Fruit fly (Drosophila melanogaster) whole organism, embryonic: ENCODE measurements around the gene lectin-30A.

ENCODE experiments used
- ATbp ChIP-seq: fragments of 200-800 bp; sonication (Bioruptor generic); optimal IDR thresholded peaks from 2 replicates; lab custom pipeline; 2017; ENCODE audit warnings: missing biosample characterization, mild to moderate bottlenecking, missing genetic modification characterization, missing genetic modification reagents
- Antp ChIP-seq: fragments of 200-800 bp; sonication (Bioruptor generic); optimal IDR thresholded peaks from 3 replicates; lab custom pipeline; 2016; ENCODE audit warnings: missing biosample characterization, missing genetic modification characterization
- Blimp-1 ChIP-seq: fragments of 200-800 bp; sonication (Bioruptor generic); optimal IDR thresholded peaks from 3 replicates; lab custom pipeline; 2018; ENCODE audit warnings: missing biosample characterization, missing genetic modification characterization, mild to moderate bottlenecking, moderate library complexity, missing genetic modification reagents
- CG10366 ChIP-seq: fragments of 200-800 bp; sonication (Bioruptor generic); IDR thresholded peaks from 2 replicates; pipeline ENCODE4 v1.3.6; 2022; ENCODE audit warnings: missing biosample characterization, missing genetic modification characterization
- CG10654 ChIP-seq: fragments of 200-800 bp; sonication (Bioruptor generic); optimal IDR thresholded peaks from 2 replicates; lab custom pipeline; 2016; ENCODE audit warnings: missing biosample characterization, missing genetic modification characterization
- CG11504 ChIP-seq: fragments of 200-800 bp; sonication (Bioruptor generic); optimal IDR thresholded peaks from 3 replicates; lab custom pipeline; 2019; ENCODE audit warnings: missing biosample characterization, mild to moderate bottlenecking, missing genetic modification characterization, moderate library complexity
- CG12219 ChIP-seq: fragments of 200-800 bp; sonication (Bioruptor generic); optimal IDR thresholded peaks from 3 replicates; lab custom pipeline; 2018; ENCODE audit warnings: missing biosample characterization, mild to moderate bottlenecking, missing genetic modification characterization
- CG1233 ChIP-seq: fragments of 200-800 bp; sonication (Bioruptor generic); optimal IDR thresholded peaks from 4 replicates; lab custom pipeline; 2018; ENCODE audit warnings: missing biosample characterization, mild to moderate bottlenecking, missing genetic modification characterization
- CG12769 ChIP-seq: fragments of 200-800 bp; sonication (Bioruptor generic); optimal IDR thresholded peaks from 2 replicates; lab custom pipeline; 2019; ENCODE audit warnings: missing biosample characterization, mild to moderate bottlenecking, missing genetic modification characterization, moderate library complexity
- CG12942 ChIP-seq: fragments of 200-800 bp; sonication (Bioruptor generic); optimal IDR thresholded peaks from 3 replicates; lab custom pipeline; 2016; ENCODE audit warnings: missing biosample characterization, missing genetic modification characterization
- CG14014 ChIP-seq: fragments of 200-800 bp; sonication (Bioruptor generic); IDR thresholded peaks from 2 replicates; pipeline ENCODE4 v1.3.6; 2022; ENCODE audit warnings: missing biosample characterization, missing genetic modification characterization
- CG15479 ChIP-seq: fragments of 200-800 bp; sonication (Bioruptor generic); optimal IDR thresholded peaks from 3 replicates; lab custom pipeline; 2019; ENCODE audit warnings: missing biosample characterization, mild to moderate bottlenecking, missing genetic modification characterization, moderate library complexity
- CG1603 ChIP-seq: fragments of 200-800 bp; sonication (Bioruptor generic); optimal IDR thresholded peaks from 2 replicates; lab custom pipeline; 2019; ENCODE audit warnings: missing biosample characterization, mild to moderate bottlenecking, missing genetic modification characterization, moderate library complexity
- CG16813 ChIP-seq: fragments of 200-800 bp; sonication (Bioruptor generic); IDR thresholded peaks from 3 replicates; pipeline ENCODE4 v1.3.6; 2022; ENCODE audit warnings: missing biosample characterization, missing genetic modification characterization; ENCODE audit not compliant: partially characterized antibody
- CG18619 ChIP-seq: fragments of 200-800 bp; sonication (Bioruptor generic); optimal IDR thresholded peaks from 3 replicates; lab custom pipeline; 2017; ENCODE audit warnings: missing biosample characterization, mild to moderate bottlenecking, missing genetic modification characterization
- CG31441 ChIP-seq: fragments of 200-800 bp; sonication (Bioruptor generic); IDR thresholded peaks from 2 replicates; pipeline ENCODE4 v1.3.6; 2022; ENCODE audit warnings: missing biosample characterization, missing genetic modification characterization
- CG32532 ChIP-seq: fragments of 200-800 bp; sonication (Bioruptor generic); IDR thresholded peaks from 2 replicates; pipeline ENCODE4 v1.3.6; 2022; ENCODE audit warnings: missing biosample characterization, missing genetic modification characterization
- CG3995 ChIP-seq: fragments of 200-800 bp; sonication (Bioruptor generic); optimal IDR thresholded peaks from 3 replicates; lab custom pipeline; 2016; ENCODE audit warnings: missing biosample characterization, missing genetic modification characterization
- CG4404 ChIP-seq: fragments of 200-800 bp; sonication (Bioruptor generic); IDR thresholded peaks from 2 replicates; pipeline ENCODE4 v1.3.6; 2022; ENCODE audit warnings: missing biosample characterization, missing genetic modification characterization
- CG6654 ChIP-seq: fragments of 200-800 bp; sonication (Bioruptor generic); optimal IDR thresholded peaks from 2 replicates; lab custom pipeline; 2017; ENCODE audit warnings: missing biosample characterization, mild to moderate bottlenecking, missing genetic modification characterization
- CG8478 ChIP-seq: fragments of >200 bp; optimal IDR thresholded peaks from 2 replicates; lab custom pipeline; 2018
- CHES-1-like ChIP-seq: fragments of 200-800 bp; sonication (Bioruptor generic); optimal IDR thresholded peaks from 2 replicates; lab custom pipeline; 2016; ENCODE audit warnings: missing biosample characterization, missing genetic modification characterization
- Drgx ChIP-seq: fragments of 200-800 bp; sonication (Bioruptor generic); IDR thresholded peaks from 2 replicates; pipeline ENCODE4 v1.3.6; 2022; ENCODE audit warnings: missing biosample characterization, missing genetic modification characterization
- ERR ChIP-seq: fragments of 200-800 bp; sonication (Bioruptor generic); optimal IDR thresholded peaks from 2 replicates; lab custom pipeline; 2016; ENCODE audit warnings: missing biosample characterization, missing genetic modification characterization
- Ets97D ChIP-seq: fragments of 200-800 bp; sonication (Bioruptor generic); optimal IDR thresholded peaks from 3 replicates; lab custom pipeline; 2016; ENCODE audit warnings: missing biosample characterization, missing genetic modification characterization
- Fer1 ChIP-seq: fragments of 200-800 bp; sonication (Bioruptor generic); optimal IDR thresholded peaks from 2 replicates; lab custom pipeline; 2017; ENCODE audit warnings: missing biosample characterization, mild to moderate bottlenecking, missing genetic modification characterization
- Hr3 ChIP-seq: fragments of 200-800 bp; sonication (Bioruptor generic); optimal IDR thresholded peaks from 3 replicates; lab custom pipeline; 2016; ENCODE audit warnings: missing biosample characterization, missing genetic modification characterization
- Hsf ChIP-seq: fragments of 200-800 bp; sonication (Bioruptor generic); optimal IDR thresholded peaks from 3 replicates; lab custom pipeline; 2016; ENCODE audit warnings: missing biosample characterization, missing genetic modification characterization
- Lhr ChIP-seq: fragments of 200-800 bp; sonication (Bioruptor generic); optimal IDR thresholded peaks from 3 replicates; lab custom pipeline; 2017; ENCODE audit warnings: mild to moderate bottlenecking, missing biosample characterization, missing genetic modification reagents, missing genetic modification characterization
- Mrtf ChIP-seq: fragments of 200-800 bp; sonication (Bioruptor generic); IDR thresholded peaks from 3 replicates; pipeline ENCODE4 v1.3.6; 2022; ENCODE audit warnings: missing biosample characterization, missing genetic modification characterization
- ac ChIP-seq: fragments of 200-800 bp; sonication (Bioruptor generic); optimal IDR thresholded peaks from 3 replicates; lab custom pipeline; 2017; ENCODE audit warnings: missing biosample characterization, mild to moderate bottlenecking, missing genetic modification characterization
- ato ChIP-seq: fragments of 200-800 bp; sonication (Bioruptor generic); IDR thresholded peaks from 2 replicates; pipeline ENCODE4 v1.3.6; 2022; ENCODE audit warnings: missing biosample characterization, missing genetic modification characterization; ENCODE audit not compliant: partially characterized antibody
- btn ChIP-seq: fragments of 200-800 bp; sonication (Bioruptor generic); optimal IDR thresholded peaks from 2 replicates; lab custom pipeline; 2016; ENCODE audit warnings: missing biosample characterization, missing genetic modification characterization
- chif ChIP-seq, 2 experiments: fragments of 200-800 bp; sonication (Bioruptor generic); optimal IDR thresholded peaks; 3 replicates each; lab custom pipeline; 2016; ENCODE audit warnings: missing biosample characterization in 2 of 2, missing genetic modification characterization in 2 of 2
- crol ChIP-seq: fragments of 200-800 bp; sonication (Bioruptor generic); IDR thresholded peaks from 2 replicates; pipeline ENCODE4 v1.3.6; 2022; ENCODE audit warnings: missing biosample characterization, missing genetic modification characterization
- dmrt11E ChIP-seq: fragments of 200-800 bp; sonication (Bioruptor generic); optimal IDR thresholded peaks from 3 replicates; lab custom pipeline; 2018; ENCODE audit warnings: missing biosample characterization, mild to moderate bottlenecking, missing genetic modification characterization, moderate library complexity
- eve ChIP-seq, 2 experiments: fragments of >200 bp; optimal IDR thresholded peaks; 2 replicates each; lab custom pipeline; 2017; ENCODE audit warnings: missing biosample characterization in 2 of 2, missing genetic modification characterization in 2 of 2
- ftz-f1 ChIP-seq: fragments of 200-800 bp; sonication (Bioruptor generic); optimal IDR thresholded peaks from 2 replicates; lab custom pipeline; 2016; ENCODE audit warnings: missing biosample characterization, missing genetic modification characterization
- grn ChIP-seq: fragments of 200-800 bp; sonication (Bioruptor generic); optimal IDR thresholded peaks from 3 replicates; lab custom pipeline; 2017; ENCODE audit warnings: missing biosample characterization, missing genetic modification characterization
- kah ChIP-seq: fragments of 200-800 bp; sonication (Bioruptor generic); optimal IDR thresholded peaks from 2 replicates; lab custom pipeline; 2018; ENCODE audit warnings: missing biosample characterization, mild to moderate bottlenecking, missing genetic modification characterization
- lab ChIP-seq: fragments of 200-800 bp; sonication (Bioruptor generic); optimal IDR thresholded peaks from 3 replicates; lab custom pipeline; 2017; ENCODE audit warnings: missing biosample characterization, missing genetic modification characterization, mild to moderate bottlenecking, moderate library complexity, missing genetic modification reagents
- nmo ChIP-seq: fragments of 200-800 bp; sonication (Bioruptor generic); optimal IDR thresholded peaks from 2 replicates; lab custom pipeline; 2018; ENCODE audit warnings: missing biosample characterization, mild to moderate bottlenecking, missing genetic modification characterization, moderate library complexity
- org-1 ChIP-seq: fragments of 200-800 bp; sonication (Bioruptor generic); optimal IDR thresholded peaks from 2 replicates; lab custom pipeline; 2017; ENCODE audit warnings: missing biosample characterization, missing genetic modification characterization
- pb ChIP-seq: fragments of 200-800 bp; sonication (Bioruptor generic); optimal IDR thresholded peaks from 3 replicates; lab custom pipeline; 2016; ENCODE audit warnings: missing biosample characterization, missing genetic modification characterization
- psq ChIP-seq: fragments of 200-800 bp; sonication (Bioruptor generic); optimal IDR thresholded peaks from 2 replicates; lab custom pipeline; 2017; ENCODE audit warnings: missing biosample characterization, missing genetic modification characterization
- sqz ChIP-seq: fragments of 200-800 bp; sonication (Bioruptor generic); optimal IDR thresholded peaks from 3 replicates; lab custom pipeline; 2018; ENCODE audit warnings: missing biosample characterization, mild to moderate bottlenecking, missing genetic modification characterization
- stwl ChIP-seq: fragments of 200-800 bp; sonication (Bioruptor generic); optimal IDR thresholded peaks from 3 replicates; lab custom pipeline; 2018; ENCODE audit warnings: missing biosample characterization, mild to moderate bottlenecking, missing genetic modification characterization, moderate library complexity
- ttk ChIP-seq: fragments of 200-800 bp; sonication (Bioruptor generic); IDR thresholded peaks from 2 replicates; pipeline ENCODE4 v2.1.2; 2022; ENCODE audit warnings: missing biosample characterization, missing genetic modification characterization
- vvl ChIP-seq: fragments of 200-800 bp; sonication (Bioruptor generic); IDR thresholded peaks from 2 replicates; pipeline ENCODE4 v1.3.6; 2022; ENCODE audit warnings: missing biosample characterization, missing genetic modification characterization

The lectin-30A gene

DNA sequence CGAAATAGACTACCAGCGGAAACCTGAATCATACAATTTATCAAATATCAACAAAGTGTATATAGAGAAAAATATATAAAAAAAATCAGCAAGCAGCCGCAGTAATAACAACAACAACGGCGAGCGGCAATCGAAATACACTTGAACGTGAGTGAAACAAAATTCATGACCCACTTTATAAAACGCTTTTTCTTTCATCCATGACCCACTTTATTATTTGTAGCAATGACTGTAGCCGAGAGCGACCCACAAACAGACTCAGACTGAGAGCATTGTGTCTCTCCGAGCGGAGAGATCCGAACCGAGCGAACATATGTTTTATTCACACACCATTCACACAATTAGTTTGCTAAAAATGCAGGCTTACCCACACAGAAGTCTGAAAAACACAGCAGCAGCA is 25.0 kb downstream of the lectin-30A start (continued):
- TF ChIP-seq chif (GFP tag; optimal IDR thresholded peaks at IDR 0.05; lab: Kevin White, UChicago): no peak
- TF ChIP-seq CG32532 (GFP tag; lab: Robert Waterston, UW): no peak
- no peak for TF ChIP-seq eve (GFP tag; optimal IDR thresholded peaks at IDR 0.05; lab: Kevin White, UChicago)
- peak; percentile 44 for TF ChIP-seq ftz-f1 (GFP tag; lab: Kevin White, UChicago)
- peak; percentile 32 for TF ChIP-seq sqz
- TF ChIP-seq org-1 (GFP tag; lab: Kevin White, UChicago): no peak
- peak; percentile 25 for TF ChIP-seq Fer1 (GFP tag; lab: Kevin White, UChicago)
- TF ChIP-seq ERR (GFP tag; lab: Kevin White, UChicago): no peak
- no peak for TF ChIP-seq CG11504
- no peak for TF ChIP-seq CG3995 (GFP tag; lab: Kevin White, UChicago)
- TF ChIP-seq ttk (GFP tag; lab: Robert Waterston, UW): no peak
- no peak for TF ChIP-seq CG8478 (lab: Kevin White, UChicago)
- peak; percentile 47 for TF ChIP-seq CG12769
- TF ChIP-seq CHES-1-like (GFP tag; lab: Kevin White, UChicago): no peak
- peak; percentile 1 for TF ChIP-seq Hr3
- no peak for TF ChIP-seq lab (GFP tag; lab: Kevin White, UChicago)
- no peak for TF ChIP-seq CG15479 (GFP tag; lab: Kevin White, UChicago)
- no peak for TF ChIP-seq btn
- TF ChIP-seq Hsf (GFP tag; lab: Kevin White, UChicago): no peak

DNA sequence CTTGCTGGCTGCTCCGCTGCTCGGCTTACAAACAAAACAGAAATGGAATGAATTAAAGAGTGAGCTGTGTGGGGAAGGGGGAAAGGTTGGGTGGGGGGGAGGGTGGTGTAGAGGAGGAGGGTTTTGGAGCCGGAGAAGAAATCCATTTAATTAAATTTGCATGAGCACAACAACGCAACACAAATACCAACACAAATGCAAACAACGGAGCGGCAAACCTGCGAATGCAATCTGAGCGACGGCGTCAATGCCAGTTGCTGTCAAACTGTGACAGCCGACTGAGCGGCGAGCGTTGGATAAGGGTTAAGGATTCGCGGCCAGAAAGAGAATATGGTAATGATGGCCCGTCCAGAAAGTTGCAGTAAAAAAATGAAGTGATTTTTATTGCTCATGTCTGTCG is 29.3 kb downstream of the lectin-30A start:
- TF ChIP-seq ttk (GFP tag; lab: Robert Waterston, UW): no peak
- 0 out of 2 replicates have a peak, but pooled peaks have one; percentile 8 for TF ChIP-seq Drgx
- no peak for TF ChIP-seq nmo (GFP tag; lab: Kevin White, UChicago)
- TF ChIP-seq grn: no peak
- no peak for TF ChIP-seq Mrtf (GFP tag; lab: Robert Waterston, UW)
- TF ChIP-seq kah (GFP tag; lab: Kevin White, UChicago): no peak
- TF ChIP-seq CG31441: no peak
- TF ChIP-seq CG1233: no peak
- no peak for TF ChIP-seq CG1603
- TF ChIP-seq vvl: peak; percentile 53
- no peak for TF ChIP-seq stwl (tag; lab: Kevin White, UChicago)
- no peak for TF ChIP-seq ATbp (GFP tag; lab: Kevin White, UChicago)
- no peak for TF ChIP-seq Ets97D (GFP tag; lab: Kevin White, UChicago)
- TF ChIP-seq CG10366 (GFP tag; lab: Robert Waterston, UW): no peak
- no peak for TF ChIP-seq ac
- TF ChIP-seq crol: peak; percentile 35; the same call in 1 of the 2 replicates
- TF ChIP-seq CG12219 (GFP tag; lab: Kevin White, UChicago): no peak
- no peak for TF ChIP-seq CG4404 (GFP tag; lab: Robert Waterston, UW)
- TF ChIP-seq pb (GFP tag; lab: Kevin White, UChicago): no peak
- no peak for TF ChIP-seq CG10654 (GFP tag; lab: Kevin White, UChicago)
- TF ChIP-seq ato (GFP tag; lab: Robert Waterston, UW): no peak
- TF ChIP-seq CG18619: no peak
- no peak for TF ChIP-seq Antp (GFP tag; lab: Kevin White, UChicago)
- no peak for TF ChIP-seq Lhr (GFP tag; lab: Kevin White, UChicago)
- no peak for TF ChIP-seq psq (GFP tag; lab: Kevin White, UChicago)
- TF ChIP-seq CG12942 (GFP tag; lab: Kevin White, UChicago): no peak
- TF ChIP-seq CG6654 (GFP tag; lab: Kevin White, UChicago): peak; percentile 88
- TF ChIP-seq CG16813 (GFP tag; lab: Robert Waterston, UW): no peak
- no peak for TF ChIP-seq CG14014 (GFP tag; lab: Robert Waterston, UW)
- TF ChIP-seq dmrt11E (tag; lab: Kevin White, UChicago): no peak
- no peak for TF ChIP-seq Blimp-1 (GFP tag; lab: Kevin White, UChicago)
